Worm (Caenorhabditis elegans): ENCODE measurements around the gene asp-14.

The asp-14 gene

DNA sequence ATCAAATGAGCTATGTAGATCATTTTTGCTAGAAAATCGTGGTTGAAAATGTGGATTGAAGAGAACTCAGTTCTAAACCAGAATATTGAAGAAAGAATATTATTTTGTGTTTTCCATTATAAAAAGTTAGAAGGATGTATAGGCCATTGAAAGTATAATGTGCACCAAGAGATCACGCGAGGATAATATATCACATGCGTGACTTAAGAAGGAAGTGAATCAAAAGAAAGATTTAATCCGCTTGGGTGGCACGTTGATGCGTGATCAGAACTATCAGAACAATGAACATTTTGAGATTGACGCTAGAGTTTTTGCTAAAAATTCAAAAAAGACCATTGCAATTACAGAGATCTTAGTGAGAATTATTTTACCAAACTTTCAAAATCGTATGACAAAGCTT is 10.7 kb downstream of the asp-14 start:
- TF ChIP-seq T22C8.4 (GFP tag; IDR thresholded peaks at IDR 0.05): no peak
- TF ChIP-seq cog-1 (tag; optimal IDR thresholded peaks at IDR 0.05): no peak
- TF ChIP-seq ztf-23 (GFP tag; IDR thresholded peaks at IDR 0.05): no peak

DNA sequence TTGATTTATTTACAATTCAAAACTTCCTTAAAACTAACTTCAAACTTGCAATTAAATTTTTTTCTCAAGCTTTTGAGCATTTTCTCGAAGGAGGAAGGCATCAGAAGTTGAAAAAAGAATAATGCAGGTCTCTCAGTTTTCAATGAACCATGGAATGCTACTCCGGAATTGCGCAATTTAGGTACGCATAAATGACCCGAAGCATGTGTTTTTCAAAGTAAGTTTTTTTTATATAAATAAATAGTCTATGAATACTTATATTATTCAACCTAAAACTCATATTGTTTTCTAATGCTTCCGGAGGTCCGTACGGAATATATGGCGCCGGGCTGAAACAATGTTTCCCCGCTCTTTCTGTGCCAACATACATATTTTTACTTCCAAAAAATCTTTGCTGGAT is 12.8 kb downstream of the asp-14 start, which contains the start of gene K10C2.2:
TSS of gene K10C2.2 (minus strand) at position 101 of the 400 bp plus-strand sequence.
- TF ChIP-seq cog-1 (tag; optimal IDR thresholded peaks at IDR 0.05): no peak
- no peak for TF ChIP-seq med-1 (GFP tag; optimal IDR thresholded peaks at IDR 0.05; ENCODE audit: insufficient read depth)
- no peak for TF ChIP-seq ztf-29 (GFP tag; IDR thresholded peaks at IDR 0.05)
- TF ChIP-seq ztf-23 (GFP tag; IDR thresholded peaks at IDR 0.05): no peak

DNA sequence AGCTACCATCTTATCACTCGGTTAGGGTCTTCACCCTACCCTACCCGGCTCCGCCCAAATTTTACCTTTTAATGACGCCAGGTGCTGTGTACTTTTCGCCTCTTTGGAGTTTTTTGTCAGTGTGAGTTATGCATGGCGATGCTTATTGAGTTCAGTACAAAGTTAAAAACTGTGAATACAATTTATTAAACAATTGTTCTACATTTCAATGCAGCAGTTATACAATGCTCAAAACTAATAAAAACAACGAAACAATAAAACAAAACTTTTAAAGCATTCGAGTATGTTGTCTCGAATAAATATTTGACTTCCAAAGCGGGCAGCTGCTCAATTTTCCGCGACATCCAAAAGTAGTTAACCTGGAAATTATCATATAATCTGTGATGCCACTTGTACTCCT is 16.0 kb downstream of the asp-14 start, which contains the start of gene ctsa-2:
TSS of gene ctsa-2 (minus strand) at position 101 of the 400 bp plus-strand sequence.
- TF ChIP-seq tab-1 (GFP tag; IDR thresholded peaks at IDR 0.05): no peak
- TF ChIP-seq ztf-29 (GFP tag; IDR thresholded peaks at IDR 0.05): no peak
- no peak for TF ChIP-seq cog-1 (tag; optimal IDR thresholded peaks at IDR 0.05)
- no peak for TF ChIP-seq flt-1 (GFP tag; IDR thresholded peaks at IDR 0.05)
- TF ChIP-seq ref-1 (GFP tag; conservative IDR thresholded peaks at IDR 0.05): no peak
- no peak for TF ChIP-seq ztf-23 (GFP tag; IDR thresholded peaks at IDR 0.05)
- TF ChIP-seq T22C8.4 (GFP tag; IDR thresholded peaks at IDR 0.05): no peak
- TF ChIP-seq klf-2 (GFP tag; conservative IDR thresholded peaks at IDR 0.05): no peak
- TF ChIP-seq med-1 (GFP tag; optimal IDR thresholded peaks at IDR 0.05; ENCODE audit: insufficient read depth): no peak

DNA sequence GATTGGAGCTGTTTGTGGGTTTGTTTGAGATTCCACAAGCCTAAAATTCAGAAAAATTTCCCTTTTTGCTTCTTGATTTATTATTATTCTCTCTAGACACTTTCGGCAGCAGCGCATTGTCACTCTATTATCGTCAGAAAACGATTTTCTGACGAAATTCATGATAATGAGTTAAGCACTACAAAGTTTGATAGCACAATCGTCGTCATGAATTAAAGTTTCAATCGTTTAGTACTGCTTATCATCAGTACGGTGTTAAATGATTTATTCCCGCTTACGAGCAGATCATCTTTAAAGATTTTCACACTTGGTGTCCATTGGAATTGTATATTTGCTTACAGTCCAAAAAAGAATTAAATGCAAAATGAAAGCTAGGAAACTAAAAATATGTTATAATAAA is 16.9 kb downstream of the asp-14 start:
- TF ChIP-seq ztf-29 (GFP tag; IDR thresholded peaks at IDR 0.05) (no peak), tab-1 (GFP tag; IDR thresholded peaks at IDR 0.05) (no peak), T22C8.4 (GFP tag; IDR thresholded peaks at IDR 0.05) (no peak), med-1 (GFP tag; optimal IDR thresholded peaks at IDR 0.05; ENCODE audit: insufficient read depth) (no peak), flt-1 (GFP tag; IDR thresholded peaks at IDR 0.05) (no peak)

ce11 chrX:6427147-6427546 is 19.3 kb downstream of the asp-14 start:
- TF ChIP-seq ztf-23 (GFP tag; IDR thresholded peaks at IDR 0.05): no peak
- no peak for TF ChIP-seq flt-1 (GFP tag; IDR thresholded peaks at IDR 0.05)
- no peak for TF ChIP-seq klf-2 (GFP tag; conservative IDR thresholded peaks at IDR 0.05)
- no peak for TF ChIP-seq ref-1 (GFP tag; conservative IDR thresholded peaks at IDR 0.05)
- TF ChIP-seq tab-1 (GFP tag; IDR thresholded peaks at IDR 0.05): no peak
- no peak for TF ChIP-seq ztf-29 (GFP tag; IDR thresholded peaks at IDR 0.05)
- TF ChIP-seq T22C8.4 (GFP tag; IDR thresholded peaks at IDR 0.05): no peak
- no peak for TF ChIP-seq med-1 (GFP tag; optimal IDR thresholded peaks at IDR 0.05; ENCODE audit: insufficient read depth)
- TF ChIP-seq cog-1 (tag; optimal IDR thresholded peaks at IDR 0.05): no peak

DNA sequence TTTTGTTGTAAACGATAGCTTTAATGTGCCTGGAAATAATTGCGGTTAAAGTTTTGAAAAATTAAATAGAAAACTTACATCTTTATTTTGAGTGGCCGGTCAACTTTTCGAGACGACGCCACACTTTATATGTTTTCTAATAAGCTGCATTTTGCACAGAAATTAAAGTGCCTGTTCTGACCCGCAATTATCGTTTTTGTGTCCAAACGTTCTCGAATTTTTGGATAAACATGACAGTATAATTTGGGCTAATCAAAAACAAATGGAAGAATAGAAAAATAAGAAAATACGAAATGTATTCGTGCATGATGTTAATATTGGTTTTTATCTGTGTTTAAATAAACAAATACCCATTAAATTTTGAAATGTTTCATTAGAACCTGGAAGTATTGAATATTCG is 25.8 kb downstream of the asp-14 start, which contains the start of gene K10C2.12:
TSS of gene K10C2.12 (minus strand) at position 101 of the 400 bp plus-strand sequence.
- TF ChIP-seq klf-2 (GFP tag; conservative IDR thresholded peaks at IDR 0.05) (no peak), ztf-29 (GFP tag; IDR thresholded peaks at IDR 0.05) (no peak), med-1 (GFP tag; optimal IDR thresholded peaks at IDR 0.05; ENCODE audit: insufficient read depth) (no peak), T22C8.4 (GFP tag; IDR thresholded peaks at IDR 0.05) (no peak), tab-1 (GFP tag; IDR thresholded peaks at IDR 0.05) (no peak), ref-1 (GFP tag; conservative IDR thresholded peaks at IDR 0.05) (no peak), flt-1 (GFP tag; IDR thresholded peaks at IDR 0.05) (no peak), ztf-23 (GFP tag; IDR thresholded peaks at IDR 0.05) (no peak), cog-1 (tag; optimal IDR thresholded peaks at IDR 0.05) (no peak)

ce11 chrX:6419113-6419512 is 27.4 kb downstream of the asp-14 start:
- no peak for TF ChIP-seq tab-1 (GFP tag; IDR thresholded peaks at IDR 0.05)

DNA sequence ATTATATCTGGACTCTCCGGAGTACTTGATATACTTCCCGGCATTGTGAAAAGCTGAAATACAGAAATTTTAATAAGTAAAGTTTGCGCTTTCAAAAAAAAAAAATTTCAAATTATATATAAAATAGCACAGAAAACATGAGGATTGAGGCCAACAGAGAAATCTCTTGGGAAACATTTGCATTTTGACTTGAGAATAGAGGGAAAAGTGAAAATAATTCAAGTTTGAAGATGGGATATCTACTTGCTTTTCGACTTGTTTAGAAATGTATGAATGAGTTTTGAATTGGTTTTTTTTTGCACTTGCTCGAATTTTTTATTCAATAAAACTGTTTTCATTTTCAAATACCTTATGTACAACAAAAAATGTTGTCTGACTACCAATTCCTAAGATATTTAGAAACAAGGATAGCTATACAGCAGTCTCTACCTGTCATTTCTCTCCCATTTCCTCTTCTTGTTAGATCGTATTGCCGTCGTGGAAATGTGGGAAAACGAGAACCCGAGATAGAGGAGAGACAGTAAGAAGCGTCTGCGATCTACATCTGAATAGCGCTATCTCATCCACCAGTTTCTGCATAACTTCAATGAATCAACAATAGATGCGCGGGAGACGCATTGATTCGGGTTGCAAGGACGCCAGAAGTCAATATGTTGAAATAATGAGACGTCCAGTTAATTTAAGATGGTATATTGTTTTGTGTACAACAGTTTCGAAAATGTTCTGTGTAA is 29.9 kb downstream of the asp-14 start, which contains the start of gene T22E5.6:
TSS of gene T22E5.6 (minus strand) at position 51 of the 731 bp plus-strand sequence.
- TF ChIP-seq tab-1 (GFP tag; IDR thresholded peaks at IDR 0.05) (no peak), med-1 (GFP tag; optimal IDR thresholded peaks at IDR 0.05; ENCODE audit: insufficient read depth) (no peak), ref-1 (GFP tag; conservative IDR thresholded peaks at IDR 0.05) (no peak), T22C8.4 (GFP tag; IDR thresholded peaks at IDR 0.05) (no peak), flt-1 (GFP tag; IDR thresholded peaks at IDR 0.05) (no peak), ztf-29 (GFP tag; IDR thresholded peaks at IDR 0.05) (no peak), klf-2 (GFP tag; conservative IDR thresholded peaks at IDR 0.05) (no peak), cog-1 (tag; optimal IDR thresholded peaks at IDR 0.05) (no peak), ztf-23 (GFP tag; IDR thresholded peaks at IDR 0.05) (no peak)

ce11 chrX:6413583-6413982 is 32.9 kb downstream of the asp-14 start:
- TF ChIP-seq med-1 (GFP tag; optimal IDR thresholded peaks at IDR 0.05; ENCODE audit: insufficient read depth) (no peak), tab-1 (GFP tag; IDR thresholded peaks at IDR 0.05) (no peak), ref-1 (GFP tag; conservative IDR thresholded peaks at IDR 0.05) (no peak), flt-1 (GFP tag; IDR thresholded peaks at IDR 0.05) (no peak), ztf-29 (GFP tag; IDR thresholded peaks at IDR 0.05) (no peak)

DNA sequence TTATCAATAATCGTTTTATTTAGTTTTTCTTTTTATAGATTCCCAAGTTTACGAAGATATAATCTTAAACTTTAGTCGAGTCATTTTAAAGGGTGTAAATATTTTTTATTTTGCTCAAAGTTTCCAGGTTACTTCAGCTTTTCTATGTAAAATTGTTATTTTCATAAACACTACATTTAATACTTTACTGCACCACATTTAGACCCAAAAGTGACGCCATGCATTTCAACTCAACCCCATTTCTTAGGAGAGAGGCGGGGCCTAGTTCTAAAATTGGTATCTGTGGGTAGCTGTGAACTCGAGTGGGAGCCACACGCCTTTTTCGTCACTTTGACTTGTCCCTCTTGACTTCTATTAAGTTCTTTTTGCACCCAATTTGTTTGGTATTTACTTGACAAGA is 33.9 kb downstream of the asp-14 start, which contains the start of gene T22E5.1:
TSS of gene T22E5.1 (plus strand) at position 301 of the 400 bp plus-strand sequence.
- TF ChIP-seq klf-2 (GFP tag; conservative IDR thresholded peaks at IDR 0.05): no peak
- no peak for TF ChIP-seq flt-1 (GFP tag; IDR thresholded peaks at IDR 0.05)
- no peak for TF ChIP-seq tab-1 (GFP tag; IDR thresholded peaks at IDR 0.05)
- TF ChIP-seq ztf-23 (GFP tag; IDR thresholded peaks at IDR 0.05): no peak
- TF ChIP-seq ref-1 (GFP tag; conservative IDR thresholded peaks at IDR 0.05): no peak
- TF ChIP-seq cog-1 (tag; optimal IDR thresholded peaks at IDR 0.05): no peak
- no peak for TF ChIP-seq ztf-29 (GFP tag; IDR thresholded peaks at IDR 0.05)
- no peak for TF ChIP-seq med-1 (GFP tag; optimal IDR thresholded peaks at IDR 0.05; ENCODE audit: insufficient read depth)
- no peak for TF ChIP-seq T22C8.4 (GFP tag; IDR thresholded peaks at IDR 0.05)

Measured in whole organism, midembryonic.